Fruit fly (Drosophila melanogaster): Measurements from ENCODE around the gene CG13042.

The CG13042 gene

dm6 chr3L:16270802-16271332, 37.4 kb downstream of the CG13042 start, which contains the start of the genes CG34248 and CG13067:
CG34248 (minus strand) TSS chr3L:16270902.
CG13067 (plus strand) TSS chr3L:16271282.
- TF ChIP-seq CG17801 (GFP tag; optimal IDR thresholded peaks at IDR 0.05; ENCODE audit: partially characterized antibody): no peak

DNA sequence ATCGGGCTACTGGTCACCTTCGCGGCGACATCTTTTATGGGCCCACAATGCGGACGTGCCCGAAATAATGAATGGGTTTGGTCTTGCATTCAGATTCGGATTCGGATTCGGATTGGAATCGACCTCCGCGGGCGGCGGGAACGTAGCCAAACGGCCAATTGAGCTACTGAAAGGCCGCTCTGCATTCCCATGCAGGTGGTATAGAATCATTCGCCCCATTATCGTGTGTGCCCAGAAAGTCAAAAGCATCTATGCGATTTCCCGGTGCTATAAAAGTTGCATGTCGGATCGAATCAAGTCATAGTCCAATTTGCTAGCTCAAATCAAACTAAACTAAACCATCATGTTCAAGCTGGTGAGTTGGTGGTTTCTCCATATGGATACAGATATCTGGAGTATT, 39.2 kb downstream of the CG13042 start, which contains the start of gene CG13068:
CG13068 (plus strand) TSS at position 301 of the 400 bp plus-strand sequence.
- TF ChIP-seq CG17801 (GFP tag; optimal IDR thresholded peaks at IDR 0.05; ENCODE audit: partially characterized antibody): no peak

DNA sequence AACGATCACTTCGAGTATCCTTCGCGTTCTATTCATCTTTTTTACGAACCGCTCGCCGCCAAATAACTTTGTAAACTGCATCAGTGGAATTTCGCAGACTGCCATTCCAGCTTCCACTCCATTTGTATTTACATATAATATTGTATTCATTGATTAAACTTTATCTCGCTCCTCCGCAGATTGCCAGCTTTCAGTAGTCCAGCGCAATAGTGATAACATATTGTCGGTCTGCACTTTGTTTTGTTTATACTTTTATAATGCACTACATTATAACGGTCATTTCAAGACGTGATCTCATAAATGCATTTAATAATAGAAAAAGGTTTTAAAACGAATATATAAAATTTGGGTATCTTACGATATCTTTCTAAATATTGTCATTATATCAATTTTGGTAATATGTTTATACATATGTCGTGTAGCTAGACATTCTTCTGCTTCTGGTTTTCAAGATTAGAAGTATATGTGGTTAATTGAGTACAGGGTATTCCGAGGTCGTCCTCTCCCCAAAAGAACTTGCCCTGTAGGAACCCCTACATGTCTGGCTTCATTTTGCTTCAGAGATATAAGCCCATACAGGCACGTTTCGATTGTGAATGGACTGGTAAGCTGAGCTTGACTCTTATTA, 40.1 kb downstream of the CG13042 start, which contains the start of gene CG4950:
CG4950 (minus strand) TSS at position 51 of the 628 bp plus-strand sequence.
- no peak for TF ChIP-seq CG17801 (GFP tag; optimal IDR thresholded peaks at IDR 0.05; ENCODE audit: partially characterized antibody)

dm6 chr3L:16265000-16265399, 43.3 kb downstream of the CG13042 start, which contains the start of the genes CG13051 and CG13069:
CG13051 (minus strand) TSS chr3L:16265100.
CG13069 (plus strand) TSS chr3L:16265385.
- no peak for TF ChIP-seq CG17801 (GFP tag; optimal IDR thresholded peaks at IDR 0.05; ENCODE audit: partially characterized antibody)

dm6 chr3L:16263043-16263442, 45.2 kb downstream of the CG13042 start, which contains the start of gene CG13070:
CG13070 (plus strand) TSS chr3L:16263343.
- TF ChIP-seq CG17801 (GFP tag; optimal IDR thresholded peaks at IDR 0.05; ENCODE audit: partially characterized antibody): no peak

dm6 chr3L:16262440-16262839, 45.8 kb downstream of the CG13042 start, which contains the start of gene CG13071:
CG13071 (plus strand) TSS chr3L:16262740.
- no peak for TF ChIP-seq CG17801 (GFP tag; optimal IDR thresholded peaks at IDR 0.05; ENCODE audit: partially characterized antibody)

- TF ChIP-seq CG17801 (GFP tag; optimal IDR thresholded peaks at IDR 0.05; ENCODE audit: partially characterized antibody): no peak
Measured at dm6 chr3L:16261505-16261904, 46.8 kb downstream of the CG13042 start, which contains the start of gene CG34247. CG34247 (minus strand) TSS chr3L:16261605.

dm6 chr3L:16259552-16259951, 48.7 kb downstream of the CG13042 start, which contains the start of gene CG13053:
CG13053 (minus strand) TSS chr3L:16259722.
- TF ChIP-seq CG17801 (GFP tag; optimal IDR thresholded peaks at IDR 0.05; ENCODE audit: partially characterized antibody): no peak

Data from ovary, adult (tissue).